Worm (Caenorhabditis elegans): ENCODE measurements around the gene lipl-8.

DNA sequence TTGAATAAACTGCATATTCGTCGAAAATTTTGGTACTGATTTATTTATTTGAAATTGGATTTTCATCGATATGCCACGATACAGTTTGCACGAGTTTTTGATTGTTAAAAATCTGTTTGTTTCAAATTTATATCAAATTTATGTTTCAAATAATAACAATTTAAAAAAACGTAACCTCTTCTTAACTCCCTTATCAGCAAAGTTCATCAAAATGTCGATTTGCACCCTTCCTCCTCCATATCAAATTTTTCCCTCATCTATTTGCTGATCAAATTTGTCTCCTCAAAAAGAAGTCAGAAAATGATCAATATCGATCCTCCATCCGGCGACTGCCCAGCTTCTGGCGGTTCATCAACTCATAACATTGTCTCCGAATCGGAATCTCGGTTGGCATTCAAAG is 37.4 kb downstream of the lipl-8 start, which contains the start of gene ssp-33:
- TF ChIP-seq F49E8.2 (tag; optimal IDR thresholded peaks at IDR 0.05; ENCODE audit: borderline replicate concordance) (no peak), nhr-77 (tag; optimal IDR thresholded peaks at IDR 0.05) (no peak), lin-15B (tag; optimal IDR thresholded peaks at IDR 0.05) (no peak), F26F4.8 (GFP tag; conservative IDR thresholded peaks at IDR 0.05) (no peak), lir-3 (tag; optimal IDR thresholded peaks at IDR 0.05) (no peak), madf-5 (GFP tag; IDR thresholded peaks at IDR 0.05) (no peak), aha-1 (tag) (no peak), unc-39 (tag; optimal IDR thresholded peaks at IDR 0.05) (no peak), zag-1 (tag; optimal IDR thresholded peaks at IDR 0.05) (no peak)

Measured in whole organism, L4 larva.